Fruit fly (Drosophila melanogaster): ENCODE data around the gene CG3062.
A peak's percentile ranks its signal among the peaks of the same experiment; 100 is the strongest.

CG3062 gene

dm6 chrX:4666650-4667360 is 22.1 kb upstream of the CG3062 start, which contains the start of gene CG3009 (continued):
- TF ChIP-seq CG4617 (GFP tag; optimal IDR thresholded peaks at IDR 0.05; ENCODE audit: borderline replicate concordance) (peak; percentile 96), Aef1 (GFP tag; IDR thresholded peaks at IDR 0.05) (peak; percentile 97), Lim3 (GFP tag; IDR thresholded peaks at IDR 0.05) (peak; percentile 89), CG31441 (GFP tag; IDR thresholded peaks at IDR 0.05) (peak; percentile 96), Dll (GFP tag; IDR thresholded peaks at IDR 0.05; ENCODE audit: partially characterized antibody) (no peak), CG5180 (GFP tag; optimal IDR thresholded peaks at IDR 0.05) (peak; percentile 89), gsb-n (tag; optimal IDR thresholded peaks at IDR 0.05) (peak; percentile 89), Ravus (GFP tag; IDR thresholded peaks at IDR 0.05) (peak; percentile 93), CG15696 (tag; optimal IDR thresholded peaks at IDR 0.05) (peak; percentile 79), Rx (GFP tag; IDR thresholded peaks at IDR 0.05) (peak; percentile 94), CG14965 (GFP tag; optimal IDR thresholded peaks at IDR 0.05; ENCODE audit: borderline replicate concordance) (peak; percentile 86), CG7271 (tag; optimal IDR thresholded peaks at IDR 0.05) (peak; percentile 35), Hey (tag; optimal IDR thresholded peaks at IDR 0.05) (peak; percentile 91), MESR4 (GFP tag; optimal IDR thresholded peaks at IDR 0.05) (peak; percentile 69), CG12155 (GFP tag; optimal IDR thresholded peaks at IDR 0.05) (peak; percentile 96), CG12391 (tag; optimal IDR thresholded peaks at IDR 0.05) (peak; percentile 96), hkb (optimal IDR thresholded peaks at IDR 0.05) (peak; percentile 38), hkb (GFP tag; IDR thresholded peaks at IDR 0.05) (peak; percentile 99), Dbx (GFP tag; IDR thresholded peaks at IDR 0.05) (peak; percentile 98), CG17359 (tag; optimal IDR thresholded peaks at IDR 0.05) (peak; percentile 97), CG10979 (tag; optimal IDR thresholded peaks at IDR 0.05) (peak; percentile 93), CG2129 (GFP tag; IDR thresholded peaks at IDR 0.05; ENCODE audit: partially characterized antibody) (no peak), CrebB (tag; optimal IDR thresholded peaks at IDR 0.05) (peak; percentile 95), CG42726 (GFP tag; IDR thresholded peaks at IDR 0.05; ENCODE audit: partially characterized antibody) (peak; percentile 60), vnd (GFP tag; IDR thresholded peaks at IDR 0.05; ENCODE audit: partially characterized antibody) (no peak), CG5953 (GFP tag; IDR thresholded peaks at IDR 0.05) (peak; percentile 95), kay (GFP tag; optimal IDR thresholded peaks at IDR 0.05) (peak; percentile 93), hth (optimal IDR thresholded peaks at IDR 0.05) (no peak), slou (GFP tag; optimal IDR thresholded peaks at IDR 0.05) (peak; percentile 94), HmgZ (tag; optimal IDR thresholded peaks at IDR 0.05) (peak; percentile 99), CG11247 (GFP tag; IDR thresholded peaks at IDR 0.05) (peak; percentile 97), ttk (GFP tag; IDR thresholded peaks at IDR 0.05) (peak; percentile 95), Dp (GFP tag; optimal IDR thresholded peaks at IDR 0.05) (peak; percentile 39), Dip3 (GFP tag; optimal IDR thresholded peaks at IDR 0.05) (peak; percentile 98), CG10274 (GFP tag; optimal IDR thresholded peaks at IDR 0.05) (peak; percentile 93), Nf-YC (tag; optimal IDR thresholded peaks at IDR 0.05) (peak; percentile 92), NK7.1 (GFP tag; optimal IDR thresholded peaks at IDR 0.05) (peak; percentile 96), unpg (GFP tag; optimal IDR thresholded peaks at IDR 0.05) (peak; percentile 97), CG10431 (GFP tag; optimal IDR thresholded peaks at IDR 0.05) (peak; percentile 85), Sry-β (GFP tag; optimal IDR thresholded peaks at IDR 0.05) (peak; percentile 28), B-H1 (GFP tag; IDR thresholded peaks at IDR 0.05) (peak; percentile 95), HLH4C (GFP tag; IDR thresholded peaks at IDR 0.05; ENCODE audit: partially characterized antibody) (peak; percentile 36; the same call in 1 of the 3 replicates), CG43689 (GFP tag; IDR thresholded peaks at IDR 0.05) (peak; percentile 94), corto (GFP tag; optimal IDR thresholded peaks at IDR 0.05) (peak; percentile 88), sisA (GFP tag; IDR thresholded peaks at IDR 0.05) (peak; percentile 97), ERR (GFP tag; optimal IDR thresholded peaks at IDR 0.05) (peak; percentile 97), br (optimal IDR thresholded peaks at IDR 0.05) (no peak), fd96Cb (tag; optimal IDR thresholded peaks at IDR 0.05) (peak; percentile 95), her (GFP tag; optimal IDR thresholded peaks at IDR 0.05) (peak; percentile 97), CG9437 (GFP tag; optimal IDR thresholded peaks at IDR 0.05) (peak; percentile 88)

Measured in whole organism, embryonic.